Fruit fly (Drosophila melanogaster): Measurements from ENCODE around the gene CG14657.

DNA sequence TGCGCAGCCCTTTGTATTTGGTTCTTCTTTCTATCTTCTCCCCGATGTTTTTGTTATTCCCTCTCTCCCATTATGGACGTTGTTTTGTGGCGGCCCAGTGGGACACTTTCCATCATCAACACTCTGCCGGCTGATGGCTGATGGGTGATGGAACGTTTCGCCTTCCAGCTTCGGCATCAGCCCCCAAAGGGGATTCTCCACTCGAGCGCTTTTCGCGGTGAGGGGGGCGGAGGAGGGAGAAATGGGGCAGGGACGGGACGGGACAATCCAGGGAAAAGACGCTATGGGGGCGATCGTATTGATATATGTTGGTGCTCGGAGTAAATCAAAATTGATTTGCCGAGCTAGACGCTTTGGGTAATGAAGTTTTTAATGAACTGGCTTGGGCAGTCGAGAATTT is 4.0 kb upstream of the CG14657 start:
- TF ChIP-seq Sin3A (optimal IDR thresholded peaks at IDR 0.05) (no peak), h (optimal IDR thresholded peaks at IDR 0.05) (no peak)
